Worm (Caenorhabditis elegans) whole organism, L4 larva: ENCODE results near the gene fbxa-50.

Source experiments
- jun-1 ChIP-seq: fragments of 150-350 bp; optimal IDR thresholded peaks from 2 replicates; lab custom pipeline; 2014; ENCODE audit warnings: missing biosample characterization, missing genetic modification reagents, missing genetic modification characterization
- php-3 ChIP-seq: fragments of 200-800 bp; sonication (Bioruptor generic); IDR thresholded peaks from 2 replicates; pipeline ENCODE4 v1.3.6; 2022; ENCODE audit warnings: missing genetic modification reagents, missing genetic modification characterization, missing compliant biosample characterization
- ztf-11 ChIP-seq: fragments of 150-350 bp; optimal IDR thresholded peaks from 2 replicates; lab custom pipeline; 2014; ENCODE audit warnings: missing biosample characterization, missing genetic modification characterization

ce11 chrIII:1269156-1269555, 19.2 kb downstream of the fbxa-50 start, which contains the start of gene fbxa-32:
- TF ChIP-seq jun-1 (no peak), ztf-11 (tag; lab: Kevin White, UChicago) (no peak), php-3 (GFP tag; lab: Robert Waterston, UW) (no peak)
